Worm (Caenorhabditis elegans): ENCODE data around the gene irld-48.

Gene irld-48

DNA sequence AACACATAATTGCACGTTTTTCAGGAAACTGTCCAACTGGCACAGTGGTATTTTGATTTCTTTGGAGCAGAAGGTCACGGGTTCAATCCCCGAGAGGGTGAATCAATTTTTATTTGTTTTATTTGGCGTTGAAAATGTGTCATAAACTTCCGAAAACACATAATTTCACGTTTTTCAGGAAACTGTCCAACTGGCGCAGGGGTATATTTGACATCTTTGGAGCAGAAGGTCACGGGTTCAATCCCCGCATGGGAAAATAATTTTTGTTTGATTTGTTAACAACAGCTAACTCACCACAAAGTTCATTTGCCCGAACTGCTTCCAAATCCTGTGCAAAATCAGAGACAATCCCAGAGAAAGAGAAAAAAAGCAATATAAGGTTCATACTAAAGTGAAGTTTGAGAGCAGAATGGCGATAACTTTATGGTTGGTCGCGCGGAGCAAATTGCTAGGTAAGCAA is at the start of gene irld-48:
Gene irld-48, plus strand, starts transcription at position 410 of the 460 bp plus-strand sequence.
- TF ChIP-seq unc-62 (GFP tag; optimal IDR thresholded peaks at IDR 0.05): no peak

DNA sequence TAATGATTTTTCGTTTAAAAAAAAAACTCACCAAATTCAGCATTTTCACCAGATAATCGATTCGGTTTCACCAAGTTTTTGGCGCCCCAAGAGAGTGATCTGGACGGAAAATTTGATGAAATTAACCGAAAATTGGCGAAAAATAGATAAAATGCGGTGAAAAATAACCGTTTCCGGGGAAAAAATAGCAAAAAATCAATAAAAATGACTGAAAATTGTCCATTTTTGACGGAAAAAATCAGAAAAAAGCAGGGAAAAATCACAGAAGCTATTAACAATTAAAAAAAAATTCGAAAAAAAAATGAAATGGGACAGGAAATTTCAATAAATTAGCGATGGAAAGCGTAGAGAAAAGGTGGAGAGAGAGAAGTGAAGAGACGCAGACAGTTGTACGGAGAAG is 42.4 kb upstream of the irld-48 start, which contains the start of gene ubc-15:
Gene ubc-15, minus strand, starts transcription at position 101 of the 400 bp plus-strand sequence.
- no peak for TF ChIP-seq unc-62 (GFP tag; optimal IDR thresholded peaks at IDR 0.05)

ce11 chrII:2919074-2919857 is 36.6 kb upstream of the irld-48 start, which contains the start of the genes ncap-1 and Y110A2AR.1:
ncap-1 (minus strand) TSS chrII:2919314.
Y110A2AR.1 (plus strand) TSS chrII:2919710.
- no peak for TF ChIP-seq unc-62 (GFP tag; optimal IDR thresholded peaks at IDR 0.05)

ce11 chrII:2920234-2920633 is 35.6 kb upstream of the irld-48 start:
- no peak for TF ChIP-seq unc-62 (GFP tag; optimal IDR thresholded peaks at IDR 0.05)

DNA sequence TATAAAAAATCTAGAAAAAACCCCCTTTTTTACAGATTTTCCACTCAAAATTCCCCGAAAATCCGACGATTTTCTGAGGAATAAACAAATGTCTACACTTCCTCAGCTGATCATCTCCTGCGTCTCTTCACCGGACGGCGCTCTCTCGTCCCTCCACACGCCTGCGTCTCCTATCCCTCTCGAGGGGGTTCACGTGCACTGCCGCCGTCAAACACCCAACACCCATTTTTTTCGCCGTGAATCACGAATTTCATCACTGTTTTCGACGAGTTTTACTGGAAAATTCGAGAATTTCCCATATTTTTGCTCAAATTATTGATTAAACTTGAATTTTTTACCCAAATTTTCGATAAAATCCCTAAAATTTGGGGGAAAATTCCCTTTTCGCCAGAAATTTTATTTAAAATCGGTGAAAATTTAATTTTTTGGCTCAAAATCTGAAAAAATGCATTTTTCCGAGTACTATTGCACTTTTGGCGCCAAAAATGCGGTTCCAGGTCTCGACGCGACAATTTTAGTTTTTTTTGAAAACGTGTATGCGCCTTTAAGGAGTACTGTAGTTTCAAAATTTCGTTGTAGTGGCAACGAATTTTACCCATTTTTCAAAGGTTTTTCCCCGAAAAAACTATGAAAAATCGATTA is 34.9 kb upstream of the irld-48 start:
- TF ChIP-seq unc-62 (GFP tag; optimal IDR thresholded peaks at IDR 0.05): no peak

DNA sequence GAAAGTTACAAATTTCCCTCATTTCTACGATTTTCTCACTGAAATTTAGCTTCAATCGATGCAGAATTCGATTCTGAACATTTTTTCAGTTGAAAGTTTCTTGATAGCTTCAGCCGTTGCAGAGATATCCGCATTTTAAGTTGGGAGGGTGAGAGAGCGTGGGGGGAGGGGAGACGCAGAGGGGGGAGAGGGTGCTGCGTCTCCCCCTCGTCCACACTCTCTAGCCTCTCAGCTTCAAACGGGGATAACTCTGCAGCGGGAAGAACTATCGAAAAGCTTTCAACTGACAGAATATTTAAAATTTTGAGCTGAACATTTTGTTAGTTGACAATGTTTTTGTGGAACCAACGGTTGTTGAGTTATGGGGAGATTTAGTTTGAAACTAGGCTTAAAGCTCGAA is 34.0 kb upstream of the irld-48 start:
- TF ChIP-seq unc-62 (GFP tag; optimal IDR thresholded peaks at IDR 0.05): no peak

ce11 chrII:2922359-2922758 is 33.5 kb upstream of the irld-48 start:
- no peak for TF ChIP-seq unc-62 (GFP tag; optimal IDR thresholded peaks at IDR 0.05)

ce11 chrII:2922782-2923181 is 33.1 kb upstream of the irld-48 start:
- no peak for TF ChIP-seq unc-62 (GFP tag; optimal IDR thresholded peaks at IDR 0.05)

DNA sequence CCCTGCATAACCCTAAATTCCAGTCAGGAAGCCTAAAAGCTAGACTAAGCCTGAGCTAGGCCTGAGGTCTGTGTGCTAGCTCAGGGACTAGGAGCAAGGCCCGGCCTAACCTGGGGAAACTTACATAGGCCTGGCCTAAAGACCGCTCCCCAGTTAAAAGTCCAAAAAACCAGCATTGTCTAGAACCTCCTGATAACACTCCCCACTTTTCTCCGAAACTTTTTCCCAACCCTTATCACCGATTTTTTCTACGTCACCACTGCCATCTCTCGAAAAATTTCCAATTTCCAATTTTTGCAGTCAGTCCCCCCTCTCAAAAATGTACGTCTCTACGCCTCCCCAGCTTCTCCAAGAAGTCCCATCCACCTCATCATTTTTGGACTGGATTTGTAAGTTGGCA is 32.2 kb upstream of the irld-48 start, which contains the start of gene ZK355.2:
Gene ZK355.2, plus strand, starts transcription at position 301 of the 400 bp plus-strand sequence.
- TF ChIP-seq unc-62 (GFP tag; optimal IDR thresholded peaks at IDR 0.05): no peak

DNA sequence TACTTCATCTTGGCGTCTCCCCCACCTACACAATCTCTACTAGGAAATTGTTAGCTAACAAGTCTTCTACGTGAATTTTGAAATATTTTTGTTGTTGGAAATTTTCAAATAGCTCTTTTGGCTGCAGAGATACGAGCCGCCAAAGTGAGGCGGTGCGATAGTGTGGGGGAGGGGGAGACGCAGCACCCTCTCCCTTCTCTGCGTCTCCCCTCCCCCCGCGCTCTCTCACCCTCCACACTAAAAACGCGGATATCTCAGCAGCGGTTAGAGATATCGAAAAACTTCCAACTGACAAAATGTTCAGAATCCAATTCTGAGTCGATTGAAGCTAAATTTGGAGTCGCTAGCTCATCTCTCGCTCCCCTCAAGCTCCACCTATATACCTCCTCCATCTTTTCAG is 30.8 kb upstream of the irld-48 start:
- TF ChIP-seq unc-62 (GFP tag; optimal IDR thresholded peaks at IDR 0.05): no peak

ce11 chrII:2925806-2926558 is 29.9 kb upstream of the irld-48 start:
- no peak for TF ChIP-seq unc-62 (GFP tag; optimal IDR thresholded peaks at IDR 0.05)

DNA sequence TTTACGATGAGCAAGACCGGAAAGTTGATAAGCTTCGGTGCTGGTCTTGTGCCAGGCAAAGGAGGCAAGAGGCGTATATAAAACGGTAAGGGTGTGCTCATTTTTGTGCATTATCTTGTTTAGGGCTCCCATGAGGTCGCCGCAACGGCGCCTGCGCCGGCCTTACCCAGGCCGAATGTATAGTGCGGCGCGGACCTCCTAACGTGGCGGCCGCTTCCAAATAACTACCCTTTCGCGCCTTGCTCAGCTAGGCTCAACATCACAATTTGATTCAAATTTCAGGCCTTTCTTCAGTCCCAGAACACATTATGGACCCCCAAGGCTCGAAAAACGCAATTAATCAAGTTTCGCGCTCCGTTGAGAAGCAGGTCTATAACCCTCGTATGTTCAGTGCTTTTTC is 28.3 kb upstream of the irld-48 start, which contains the start of the genes ZK355.3 and ZK355.8:
Gene ZK355.3, minus strand, starts transcription at position 101 of the 400 bp plus-strand sequence.
Gene ZK355.8, plus strand, starts transcription at position 272 of the 400 bp plus-strand sequence.
- no peak for TF ChIP-seq unc-62 (GFP tag; optimal IDR thresholded peaks at IDR 0.05)

DNA sequence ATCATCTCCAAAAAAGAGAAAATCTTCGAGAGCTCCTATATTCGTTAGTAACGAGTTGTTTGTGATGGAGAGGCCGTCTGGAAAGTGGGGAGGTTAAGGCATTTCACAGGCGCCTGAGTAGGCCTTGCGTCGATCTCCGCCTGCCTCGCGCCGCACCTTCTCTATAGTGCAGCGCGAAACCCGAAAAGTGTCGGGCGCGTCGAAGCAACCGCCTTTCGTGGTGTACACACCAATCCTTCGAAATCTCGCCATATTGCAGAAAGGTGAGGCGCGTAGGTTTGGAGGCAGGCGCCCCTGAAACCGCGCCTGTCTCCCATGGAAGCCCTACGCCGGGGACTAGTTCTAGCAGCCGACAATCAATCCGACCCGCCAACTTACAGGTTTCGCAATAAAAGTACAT is 26.0 kb upstream of the irld-48 start:
- no peak for TF ChIP-seq unc-62 (GFP tag; optimal IDR thresholded peaks at IDR 0.05)

DNA sequence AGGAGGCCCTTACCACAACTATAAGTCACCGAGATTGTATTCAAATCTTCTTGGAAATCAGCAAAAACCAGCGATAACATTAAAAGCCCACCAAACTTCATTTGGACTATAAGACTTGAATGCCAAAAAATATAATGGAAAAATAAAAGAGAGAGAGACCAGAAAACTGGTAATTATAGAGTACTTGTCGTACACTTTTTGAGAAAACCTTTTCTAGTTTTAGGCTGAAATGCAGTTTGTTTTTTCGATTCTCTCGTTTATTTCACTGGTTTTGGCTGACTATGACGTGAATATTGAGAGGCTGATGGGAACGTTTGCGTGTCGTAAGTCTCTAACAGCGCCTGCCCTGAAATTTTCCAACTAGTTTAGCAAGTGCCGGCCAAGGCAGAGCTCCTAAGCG is 25.4 kb upstream of the irld-48 start, which contains the start of the genes irld-64 and irld-63:
Gene irld-64, minus strand, starts transcription at position 101 of the 400 bp plus-strand sequence.
Gene irld-63, plus strand, starts transcription at position 230 of the 400 bp plus-strand sequence.
- TF ChIP-seq unc-62 (GFP tag; optimal IDR thresholded peaks at IDR 0.05): no peak

DNA sequence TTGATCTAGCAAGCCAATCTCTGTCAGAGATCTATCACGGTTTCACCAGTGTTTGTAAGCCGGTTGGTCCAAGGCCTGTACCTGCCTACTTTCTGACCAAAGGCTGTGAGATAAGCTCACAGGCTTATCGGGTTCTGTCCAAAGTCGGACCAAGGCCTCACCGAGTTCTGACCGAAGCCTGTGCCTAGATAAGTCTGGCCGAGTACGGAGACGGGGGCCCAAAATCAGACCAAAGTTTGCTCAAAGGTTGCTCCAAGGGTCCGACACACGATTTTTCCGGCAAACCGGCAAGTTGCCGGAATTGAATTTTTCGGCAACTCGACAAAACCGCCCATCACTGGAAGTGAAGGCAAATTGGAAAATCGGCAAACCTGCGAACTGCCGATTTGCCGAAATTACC is 24.3 kb upstream of the irld-48 start:
- TF ChIP-seq unc-62 (GFP tag; optimal IDR thresholded peaks at IDR 0.05): no peak

- TF ChIP-seq unc-62 (GFP tag; optimal IDR thresholded peaks at IDR 0.05): no peak
Observed at ce11 chrII:2934354-2934753, 21.5 kb upstream of the irld-48 start, which contains the start of gene irld-67. irld-67 (minus strand) TSS chrII:2934454.
